Worm (Caenorhabditis elegans) whole organism, young adult: ENCODE results near the gene T24F1.7.

Experiments used
- B0035.1 ChIP-seq: sonication (generic microtip); optimal IDR thresholded peaks from 2 replicates; lab custom pipeline; 2016; ENCODE audit warnings: missing genetic modification characterization, mild to moderate bottlenecking, missing compliant biosample characterization, missing genotype, missing genetic modification reagents
- C06A6.2 ChIP-seq: fragments of 200-800 bp; sonication (Bioruptor generic); conservative IDR thresholded peaks from 2 replicates; pipeline ENCODE4 v1.3.6; 2022; ENCODE audit warnings: missing genetic modification characterization, missing compliant biosample characterization
- F37B4.10 ChIP-seq: fragments of 200-800 bp; sonication (Bioruptor generic); IDR thresholded peaks from 2 replicates; pipeline ENCODE4 v1.3.6; 2022; ENCODE audit warnings: missing genetic modification characterization, missing compliant biosample characterization
- F55B11.4 ChIP-seq: sonication (generic microtip); optimal IDR thresholded peaks from 2 replicates; lab custom pipeline; 2016; ENCODE audit warnings: missing compliant biosample characterization, missing genetic modification characterization, borderline replicate concordance; ENCODE audit not compliant: insufficient read depth
- F57C9.4 ChIP-seq: sonication (generic microtip); optimal IDR thresholded peaks from 2 replicates; lab custom pipeline; 2017; ENCODE audit warnings: mild to moderate bottlenecking, missing genetic modification characterization, missing compliant biosample characterization
- K12H6.12 ChIP-seq: fragments of 200-800 bp; sonication (Bioruptor generic); optimal IDR thresholded peaks from 2 replicates; lab custom pipeline; 2018; ENCODE audit warnings: mild to moderate bottlenecking, missing genetic modification characterization, missing compliant biosample characterization
- Y53G8AR.9 ChIP-seq: fragments of 200-800 bp; sonication (Bioruptor generic); conservative IDR thresholded peaks from 2 replicates; pipeline ENCODE4 v1.3.6; 2022; ENCODE audit warnings: missing genetic modification reagents, missing genetic modification characterization, missing compliant biosample characterization
- Y95B8A.8 ChIP-seq: fragments of 200-800 bp; sonication (Bioruptor generic); IDR thresholded peaks from 2 replicates; pipeline ENCODE4 v1.3.6; 2022; ENCODE audit warnings: missing genetic modification reagents, missing genetic modification characterization, missing compliant biosample characterization
- ama-1 ChIP-seq, 3 experiments: fragments of 150-350 bp in 1 of 3; sonication (generic microtip) in 2 of 3; optimal IDR thresholded peaks; 2 replicates each; lab custom pipeline; 2014 to 2018; ENCODE audit warnings: missing biosample characterization in 2 of 3, missing genetic modification characterization in 2 of 3, missing genetic modification reagents in 2 of 3
- bed-1 ChIP-seq: fragments of 200-800 bp; sonication (Bioruptor generic); IDR thresholded peaks from 2 replicates; pipeline ENCODE4 v1.3.6; 2022; ENCODE audit warnings: missing genetic modification reagents, missing genetic modification characterization, missing compliant biosample characterization
- bed-2 ChIP-seq: fragments of 200-800 bp; sonication (Bioruptor generic); IDR thresholded peaks from 2 replicates; pipeline ENCODE4 v1.3.6; 2022; ENCODE audit warnings: missing genetic modification reagents, missing genetic modification characterization, missing compliant biosample characterization
- ceh-100 ChIP-seq: fragments of 200-800 bp; sonication (Bioruptor generic); IDR thresholded peaks from 2 replicates; pipeline ENCODE4 v1.3.6; 2022; ENCODE audit warnings: missing genetic modification reagents, missing genetic modification characterization, missing compliant biosample characterization
- ceh-58 ChIP-seq: fragments of 200-800 bp; sonication (Bioruptor generic); IDR thresholded peaks from 2 replicates; pipeline ENCODE4 v1.3.6; 2022; ENCODE audit warnings: missing genetic modification characterization, missing compliant biosample characterization
- egl-18 ChIP-seq: fragments of 200-800 bp; sonication (Bioruptor generic); IDR thresholded peaks from 2 replicates; pipeline ENCODE4 v1.3.6; 2022; ENCODE audit warnings: missing genetic modification reagents, missing genetic modification characterization, missing compliant biosample characterization
- ets-4 ChIP-seq: fragments of 200-800 bp; sonication (Bioruptor generic); optimal IDR thresholded peaks from 2 replicates; lab custom pipeline; 2018; ENCODE audit warnings: mild to moderate bottlenecking, missing genetic modification characterization, missing compliant biosample characterization
- gei-17 ChIP-seq: fragments of 200-800 bp; sonication (Bioruptor generic); optimal IDR thresholded peaks from 2 replicates; lab custom pipeline; 2018; ENCODE audit warnings: mild to moderate bottlenecking, missing genetic modification characterization, missing compliant biosample characterization
- him-1 ChIP-seq: sonication (generic microtip); optimal IDR thresholded peaks from 2 replicates; lab custom pipeline; 2016; ENCODE audit warnings: missing genotype, missing genetic modification reagents, missing genetic modification characterization, missing compliant biosample characterization
- hlh-26 ChIP-seq: fragments of 200-800 bp; sonication (Bioruptor generic); conservative IDR thresholded peaks from 2 replicates; pipeline ENCODE4 v1.3.6; 2022; ENCODE audit warnings: missing genetic modification reagents, missing genetic modification characterization, missing compliant biosample characterization
- hmg-1.2 ChIP-seq: fragments of 200-800 bp; sonication (Bioruptor generic); IDR thresholded peaks from 2 replicates; pipeline ENCODE4 v1.3.6; 2022; ENCODE audit warnings: missing genetic modification reagents, missing genetic modification characterization, missing compliant biosample characterization
- let-607 ChIP-seq, 2 experiments: fragments of 200-800 bp in 1 of 2; sonication (Bioruptor generic) in 1 of 2; sonication (generic microtip) in 1 of 2; optimal IDR thresholded peaks; 2 replicates each; lab custom pipeline; 2016 to 2018; ENCODE audit warnings: mild to moderate bottlenecking in 2 of 2, missing compliant biosample characterization in 2 of 2, missing genetic modification characterization in 2 of 2, moderate library complexity in 2 of 2, missing genotype in 1 of 2
- lin-26 ChIP-seq: fragments of 200-800 bp; sonication (Bioruptor generic); IDR thresholded peaks from 2 replicates; pipeline ENCODE4 v1.3.6; 2022; ENCODE audit warnings: missing genetic modification reagents, missing genetic modification characterization, missing compliant biosample characterization
- lin-40 ChIP-seq: sonication (generic microtip); optimal IDR thresholded peaks from 2 replicates; lab custom pipeline; 2016; ENCODE audit warnings: missing genetic modification characterization, mild to moderate bottlenecking, missing compliant biosample characterization, missing genotype, missing genetic modification reagents
- lsl-1 ChIP-seq: fragments of 200-800 bp; sonication (Bioruptor generic); optimal IDR thresholded peaks from 2 replicates; lab custom pipeline; 2018; ENCODE audit warnings: mild to moderate bottlenecking, missing genetic modification characterization, moderate library complexity, missing compliant biosample characterization
- lsy-27 ChIP-seq: sonication (generic microtip); optimal IDR thresholded peaks from 2 replicates; lab custom pipeline; 2017; ENCODE audit warnings: missing genetic modification characterization, mild to moderate bottlenecking, missing compliant biosample characterization, antibody characterized with exemption, missing genotype, borderline replicate concordance; ENCODE audit not compliant: insufficient read depth
- madf-10 ChIP-seq: sonication (generic microtip); optimal IDR thresholded peaks from 2 replicates; lab custom pipeline; 2016; ENCODE audit warnings: mild to moderate bottlenecking, missing genetic modification characterization, missing compliant biosample characterization
- madf-6 ChIP-seq: fragments of 200-800 bp; sonication (Bioruptor generic); IDR thresholded peaks from 2 replicates; pipeline ENCODE4 v1.3.6; 2022; ENCODE audit warnings: missing genetic modification reagents, missing genetic modification characterization, missing compliant biosample characterization
- mel-28 ChIP-seq: sonication (generic microtip); optimal IDR thresholded peaks from 2 replicates; lab custom pipeline; 2016; ENCODE audit warnings: borderline replicate concordance, mild to moderate bottlenecking, missing genetic modification characterization, missing compliant biosample characterization
- mes-4 ChIP-seq: sonication (generic microtip); optimal IDR thresholded peaks from 2 replicates; lab custom pipeline; 2016; ENCODE audit warnings: missing genotype, missing genetic modification characterization, missing compliant biosample characterization
- nhr-120 ChIP-seq: fragments of 200-800 bp; sonication (Bioruptor generic); IDR thresholded peaks from 2 replicates; pipeline ENCODE4 v1.3.6; 2022; ENCODE audit warnings: missing genetic modification characterization, missing compliant biosample characterization
- pha-4 ChIP-seq: fragments of 150-350 bp; sonication (generic microtip); optimal IDR thresholded peaks from 2 replicates; lab custom pipeline; 2014; ENCODE audit warnings: missing biosample characterization, missing genetic modification reagents, missing genetic modification characterization
- rcor-1 ChIP-seq: fragments of 200-800 bp; sonication (Bioruptor generic); IDR thresholded peaks from 2 replicates; pipeline ENCODE4 v1.3.6; 2022; ENCODE audit warnings: missing genetic modification reagents, missing genetic modification characterization, missing compliant biosample characterization
- rec-8 ChIP-seq, 2 experiments: sonication (generic microtip); optimal IDR thresholded peaks; 2 replicates each; lab custom pipeline; 2016; ENCODE audit warnings: mild to moderate bottlenecking in 2 of 2, missing genetic modification characterization in 2 of 2, missing genetic modification reagents in 2 of 2, missing genotype in 2 of 2, missing biosample characterization in 1 of 2, missing compliant biosample characterization in 1 of 2, moderate library complexity in 1 of 2
- repo-1 ChIP-seq: sonication (generic microtip); optimal IDR thresholded peaks from 2 replicates; lab custom pipeline; 2017; ENCODE audit warnings: mild to moderate bottlenecking, missing genetic modification characterization, missing compliant biosample characterization
- rpc-1 ChIP-seq, 2 experiments: fragments of 150-350 bp in 1 of 2; sonication (generic microtip) in 1 of 2; optimal IDR thresholded peaks; 2 replicates each; lab custom pipeline; 2014 to 2018; ENCODE audit warnings: missing biosample characterization in 1 of 2, missing genetic modification characterization in 1 of 2, missing genetic modification reagents in 1 of 2, missing genotype in 1 of 2
- sdz-38 ChIP-seq: sonication (generic microtip); optimal IDR thresholded peaks from 2 replicates; lab custom pipeline; 2016; ENCODE audit warnings: missing genotype, missing genetic modification characterization, missing compliant biosample characterization
- tbp1 ChIP-seq: fragments of 200-800 bp; sonication (Bioruptor generic); optimal IDR thresholded peaks from 2 replicates; lab custom pipeline; 2018; ENCODE audit warnings: mild to moderate bottlenecking, missing genetic modification characterization, missing compliant biosample characterization
- tbx-9 ChIP-seq: sonication (generic microtip); optimal IDR thresholded peaks from 2 replicates; lab custom pipeline; 2016; ENCODE audit warnings: borderline replicate concordance, missing genetic modification characterization, inconsistent platforms, missing compliant biosample characterization
- tlf-1 ChIP-seq: fragments of 200-800 bp; sonication (Bioruptor generic); optimal IDR thresholded peaks from 2 replicates; lab custom pipeline; 2018; ENCODE audit warnings: mild to moderate bottlenecking, missing genetic modification characterization, missing compliant biosample characterization
- unc-62 ChIP-seq: fragments of 150-350 bp; optimal IDR thresholded peaks from 2 replicates; lab custom pipeline; 2014; ENCODE audit warnings: missing biosample characterization, missing genetic modification reagents, missing genetic modification characterization
- zfh-2 ChIP-seq: fragments of 200-800 bp; sonication (Bioruptor generic); conservative IDR thresholded peaks from 2 replicates; pipeline ENCODE4 v1.3.6; 2022; ENCODE audit warnings: missing genetic modification reagents, missing genetic modification characterization, missing compliant biosample characterization
- ztf-18 ChIP-seq: sonication (generic microtip); optimal IDR thresholded peaks from 2 replicates; lab custom pipeline; 2016; ENCODE audit warnings: missing genotype, mild to moderate bottlenecking, missing genetic modification characterization, missing compliant biosample characterization
- ztf-3 ChIP-seq: fragments of 200-800 bp; sonication (Bioruptor generic); optimal IDR thresholded peaks from 2 replicates; lab custom pipeline; 2018; ENCODE audit warnings: mild to moderate bottlenecking, missing genetic modification characterization, missing compliant biosample characterization

Gene T24F1.7

DNA sequence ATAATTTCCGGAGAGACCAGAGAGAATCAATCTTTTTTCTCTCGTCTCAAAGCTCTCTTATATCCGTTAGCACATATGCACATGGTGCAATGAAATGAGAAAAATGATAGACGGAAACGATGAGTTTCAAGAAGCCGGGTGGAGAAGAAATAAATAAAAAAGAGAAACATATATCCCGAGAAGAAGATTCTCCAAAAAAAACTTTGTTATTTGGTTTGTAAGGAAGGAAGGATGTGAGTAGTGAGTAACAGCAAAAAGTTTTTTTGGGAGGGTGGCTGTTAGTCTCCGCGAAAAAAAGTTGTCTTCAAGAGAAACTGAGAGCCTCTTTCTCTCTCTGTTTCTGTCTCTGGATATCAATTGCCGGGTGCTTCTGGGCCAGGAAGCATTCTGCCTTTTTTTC is 4.3 kb downstream of the T24F1.7 start:
- TF ChIP-seq rec-8 (tag; optimal IDR thresholded peaks at IDR 0.05; lab: Kevin White, UChicago) (no peak), let-607 (tag; optimal IDR thresholded peaks at IDR 0.05; lab: Kevin White, UChicago) (no peak), ztf-3 (no peak), lsl-1 (GFP tag; lab: Kevin White, UChicago) (no peak), pha-4 (tag; lab: Kevin White, UChicago) (no peak), repo-1 (tag; lab: Kevin White, UChicago) (no peak), lsy-27 (tag; lab: Kevin White, UChicago) (no peak), K12H6.12 (tag; lab: Kevin White, UChicago) (no peak), unc-62 (no peak), tbx-9 (tag; lab: Kevin White, UChicago) (no peak)

- TF ChIP-seq sdz-38 (tag; lab: Kevin White, UChicago) (no peak), Y53G8AR.9 (GFP tag; lab: Robert Waterston, UW) (no peak), rcor-1 (no peak), rec-8 (tag; optimal IDR thresholded peaks at IDR 0.05; lab: Kevin White, UChicago) (no peak), madf-6 (GFP tag; lab: Robert Waterston, UW) (no peak), mes-4 (tag; lab: Kevin White, UChicago) (no peak), pha-4 (tag; lab: Kevin White, UChicago) (no peak), lin-26 (no peak), hmg-1.2 (GFP tag; lab: Robert Waterston, UW) (no peak), bed-1 (GFP tag; lab: Robert Waterston, UW) (no peak), nhr-120 (GFP tag; lab: Robert Waterston, UW) (no peak), ceh-58 (GFP tag; lab: Robert Waterston, UW) (no peak), rpc-1 (optimal IDR thresholded peaks at IDR 0.05; lab: Kevin White, UChicago) (no peak), rpc-1 (tag; optimal IDR thresholded peaks at IDR 0.05; lab: Kevin White, UChicago) (no peak), tbx-9 (tag; lab: Kevin White, UChicago) (no peak), bed-2 (no peak), ama-1 (optimal IDR thresholded peaks at IDR 0.05; lab: Kevin White, UChicago) (no peak), ama-1 (GFP tag; optimal IDR thresholded peaks at IDR 0.05; lab: Kevin White, UChicago) (no peak), F37B4.10 (GFP tag; lab: Robert Waterston, UW) (no peak)
Observed at ce11 chrII:11319591-11319990, 7.3 kb downstream of the T24F1.7 start, which contains the start of gene nlp-51. Gene nlp-51, minus strand, starts transcription at chrII:11319691.

ce11 chrII:11329021-11329479 is 16.7 kb downstream of the T24F1.7 start, which contains the start of gene tag-180:
Gene tag-180, minus strand, starts transcription at chrII:11329429.
- TF ChIP-seq madf-10 (tag; lab: Kevin White, UChicago) (no peak), ztf-18 (tag; lab: Kevin White, UChicago) (no peak), lin-40 (tag; lab: Kevin White, UChicago) (no peak), F55B11.4 (tag; lab: Kevin White, UChicago) (no peak), hlh-26 (GFP tag; lab: Robert Waterston, UW) (no peak), zfh-2 (GFP tag; lab: Robert Waterston, UW) (peak; percentile 37; the same call in 1 of the 2 replicates)
- TF ChIP-seq, all 124 proteins: peak for 1

DNA sequence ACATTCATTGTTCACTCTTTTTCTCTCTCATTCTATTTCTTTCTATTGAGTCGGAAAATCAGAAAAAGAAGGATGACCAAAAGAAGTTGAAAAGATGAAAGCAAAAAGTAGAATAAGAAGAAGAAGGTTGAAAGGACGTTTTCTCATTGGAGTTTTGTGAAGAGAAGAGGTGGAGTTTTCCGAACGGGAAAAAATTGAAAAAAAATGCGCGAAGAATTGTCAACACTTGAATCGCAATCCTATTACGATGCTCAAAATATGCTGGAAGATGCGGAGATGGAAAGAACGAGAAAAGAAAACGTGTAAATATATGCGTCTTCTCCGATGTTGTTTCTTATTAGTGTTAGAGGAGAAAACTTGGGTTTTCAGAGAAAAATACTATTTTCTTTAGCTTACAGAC is 21.1 kb downstream of the T24F1.7 start:
- TF ChIP-seq tlf-1 (no peak), gei-17 (GFP tag; lab: Kevin White, UChicago) (no peak), B0035.1 (tag; lab: Kevin White, UChicago) (no peak), ceh-100 (GFP tag; lab: Robert Waterston, UW) (no peak), C06A6.2 (no peak), bed-2 (no peak), rcor-1 (no peak), Y95B8A.8 (GFP tag; lab: Robert Waterston, UW) (no peak), mel-28 (tag; lab: Kevin White, UChicago) (no peak), tbp1 (GFP tag; lab: Kevin White, UChicago) (no peak), nhr-120 (GFP tag; lab: Robert Waterston, UW) (no peak), him-1 (tag; lab: Kevin White, UChicago) (no peak), lsy-27 (tag; lab: Kevin White, UChicago) (no peak), ets-4 (GFP tag; lab: Kevin White, UChicago) (no peak), egl-18 (no peak), F57C9.4 (tag; lab: Kevin White, UChicago) (no peak)
